Fruit fly (Drosophila melanogaster) whole organism, embryonic: ENCODE data around the gene kek6.

Experiments
- CG11696 ChIP-seq: fragments of 200-800 bp; sonication (Bioruptor generic); IDR thresholded peaks from 2 replicates; pipeline ENCODE4 v1.3.6; 2022; ENCODE audit warnings: missing biosample characterization, missing genetic modification characterization
- CG13296 ChIP-seq: fragments of 200-800 bp; sonication (Bioruptor generic); optimal IDR thresholded peaks from 3 replicates; lab custom pipeline; 2018; ENCODE audit warnings: missing biosample characterization, mild to moderate bottlenecking, missing genetic modification characterization
- CG15601 ChIP-seq: fragments of 200-800 bp; sonication (Bioruptor generic); optimal IDR thresholded peaks from 3 replicates; lab custom pipeline; 2019; ENCODE audit warnings: missing biosample characterization, mild to moderate bottlenecking, missing genetic modification characterization, moderate library complexity
- CG17328 ChIP-seq: fragments of 200-800 bp; sonication (Bioruptor generic); IDR thresholded peaks from 2 replicates; pipeline ENCODE4 v1.3.6; 2022; ENCODE audit warnings: missing biosample characterization, missing genetic modification characterization
- HLH3B ChIP-seq: fragments of 200-800 bp; sonication (Bioruptor generic); IDR thresholded peaks from 2 replicates; pipeline ENCODE4 v1.3.6; 2022; ENCODE audit warnings: missing biosample characterization, missing genetic modification characterization
- NK7.1 ChIP-seq: fragments of 200-800 bp; sonication (Bioruptor generic); optimal IDR thresholded peaks from 3 replicates; lab custom pipeline; 2016; ENCODE audit warnings: missing biosample characterization, missing genetic modification characterization
- croc ChIP-seq: fragments of 200-800 bp; sonication (Bioruptor generic); conservative IDR thresholded peaks from 3 replicates; pipeline ENCODE4 v1.3.6; 2022; ENCODE audit warnings: missing biosample characterization, missing genetic modification characterization
- fd64A ChIP-seq: fragments of 200-800 bp; sonication (Bioruptor generic); optimal IDR thresholded peaks from 3 replicates; lab custom pipeline; 2018; ENCODE audit warnings: missing biosample characterization, mild to moderate bottlenecking, missing genetic modification characterization
- hkb ChIP-seq, 2 experiments: fragments of 200-800 bp in 1 of 2; fragments of >200 bp in 1 of 2; sonication (Bioruptor generic) in 1 of 2; IDR thresholded peaks in 1 of 2; optimal IDR thresholded peaks in 1 of 2; 2 replicates each; pipeline versions ENCODE4 v1.3.6 to Lab custom; 2017 to 2022; ENCODE audit warnings: missing biosample characterization in 1 of 2, missing genetic modification characterization in 1 of 2
- lilli ChIP-seq: fragments of 200-800 bp; sonication (Bioruptor generic); optimal IDR thresholded peaks from 3 replicates; lab custom pipeline; 2016; ENCODE audit warnings: missing biosample characterization, missing genetic modification characterization
- org-1 ChIP-seq: fragments of 200-800 bp; sonication (Bioruptor generic); optimal IDR thresholded peaks from 2 replicates; lab custom pipeline; 2017; ENCODE audit warnings: missing biosample characterization, missing genetic modification characterization
- rib ChIP-seq: fragments of 200-800 bp; sonication (Bioruptor generic); IDR thresholded peaks from 2 replicates; pipeline ENCODE4 v1.3.6; 2022; ENCODE audit warnings: missing biosample characterization, missing genetic modification characterization
- sens ChIP-seq: fragments of 200-800 bp; sonication (Bioruptor generic); peaks from one replicate; lab custom pipeline; 2016; ENCODE audit warnings: missing biosample characterization, missing genetic modification characterization

dm6 chr3R:31701934-31702333 lies 80.0 kb downstream of the kek6 start:
- TF ChIP-seq org-1 (GFP tag; lab: Kevin White, UChicago) (no peak), rib (GFP tag; lab: Robert Waterston, UW) (no peak), sens (GFP tag; lab: Kevin White, UChicago) (no peak), croc (GFP tag; lab: Robert Waterston, UW) (no peak), CG17328 (GFP tag; lab: Robert Waterston, UW) (no peak), lilli (no peak), HLH3B (GFP tag; lab: Robert Waterston, UW) (no peak), CG11696 (GFP tag; lab: Robert Waterston, UW) (no peak), hkb (optimal IDR thresholded peaks at IDR 0.05; lab: Kevin White, UChicago) (no peak), hkb (GFP tag; IDR thresholded peaks at IDR 0.05; lab: Robert Waterston, UW) (no peak), fd64A (no peak), NK7.1 (GFP tag; lab: Kevin White, UChicago) (no peak), CG13296 (GFP tag; lab: Kevin White, UChicago) (no peak), CG15601 (tag; lab: Kevin White, UChicago) (no peak)
